Worm (Caenorhabditis elegans) whole organism, L3 larva: ENCODE measurements around the gene rps-25.

Source experiments
- fkh-10 ChIP-seq: sonication (generic microtip); optimal IDR thresholded peaks from 2 replicates; lab custom pipeline; 2017; ENCODE audit warnings: missing biosample characterization, missing genetic modification reagents, missing genetic modification characterization
- ztf-11 ChIP-seq: fragments of 150-350 bp; optimal IDR thresholded peaks from 2 replicates; lab custom pipeline; 2014; ENCODE audit warnings: missing biosample characterization, missing genetic modification characterization

- TF ChIP-seq ztf-11 (tag; lab: Kevin White, UChicago) (no peak), fkh-10 (GFP tag; lab: Kevin White, UChicago) (no peak)
Observed at ce11 chrIV:5975202-5975601, 27.8 kb upstream of the rps-25 start, which contains the start of gene unc-44.
